Worm (Caenorhabditis elegans) whole organism, late embryonic: ENCODE measurements around the gene K06A4.7.

Experiments used
- F13H6.1 ChIP-seq: sonication (generic microtip); optimal IDR thresholded peaks from 2 replicates; lab custom pipeline; 2016; ENCODE audit warnings: missing genetic modification characterization, missing compliant biosample characterization
- T23F11.4 ChIP-seq: fragments of 200-800 bp; sonication (Bioruptor generic); optimal IDR thresholded peaks from 2 replicates; lab custom pipeline; 2018; ENCODE audit warnings: mild to moderate bottlenecking, missing genetic modification characterization, missing compliant biosample characterization
- nhr-11 ChIP-seq: fragments of 150-350 bp; optimal IDR thresholded peaks from 2 replicates; lab custom pipeline; 2014; ENCODE audit warnings: missing biosample characterization, missing genetic modification characterization
- pqm-1 ChIP-seq: sonication (generic microtip); optimal IDR thresholded peaks from 2 replicates; lab custom pipeline; 2016; ENCODE audit warnings: missing genetic modification characterization, missing compliant biosample characterization
- unc-86 ChIP-seq: sonication (generic microtip); optimal IDR thresholded peaks from 2 replicates; lab custom pipeline; 2016; ENCODE audit warnings: missing genetic modification characterization, missing compliant biosample characterization

ce11 chrV:9457535-9457934 lies 33.8 kb downstream of the K06A4.7 start:
- TF ChIP-seq F13H6.1 (no peak), nhr-11 (tag; lab: Kevin White, UChicago) (no peak), T23F11.4 (GFP tag; lab: Kevin White, UChicago) (no peak), unc-86 (tag; lab: Kevin White, UChicago) (no peak), pqm-1 (tag; lab: Kevin White, UChicago) (no peak)
